Worm (Caenorhabditis elegans) whole organism, young adult: ENCODE measurements around the gene mec-17.

ENCODE experiments used
- B0019.2 ChIP-seq: fragments of 200-800 bp; sonication (Bioruptor generic); conservative IDR thresholded peaks from 2 replicates; pipeline ENCODE4 v1.3.6; 2022; ENCODE audit warnings: missing genetic modification reagents, missing genetic modification characterization, missing compliant biosample characterization
- B0035.1 ChIP-seq: sonication (generic microtip); optimal IDR thresholded peaks from 2 replicates; lab custom pipeline; 2016; ENCODE audit warnings: missing genetic modification characterization, mild to moderate bottlenecking, missing compliant biosample characterization, missing genotype, missing genetic modification reagents
- B0261.1 ChIP-seq: sonication (generic microtip); optimal IDR thresholded peaks from 2 replicates; lab custom pipeline; 2016; ENCODE audit warnings: mild to moderate bottlenecking, missing genetic modification characterization, moderate library complexity, missing compliant biosample characterization
- B0336.3 ChIP-seq: fragments of 200-800 bp; sonication (Bioruptor generic); IDR thresholded peaks from 2 replicates; pipeline ENCODE4 v1.3.6; 2022; ENCODE audit warnings: missing genetic modification characterization, missing compliant biosample characterization
- D2030.7 ChIP-seq: fragments of 200-800 bp; sonication (Bioruptor generic); IDR thresholded peaks from 2 replicates; pipeline ENCODE4 v1.3.6; 2022; ENCODE audit warnings: missing genetic modification reagents, missing genetic modification characterization, missing compliant biosample characterization
- F10E7.11 ChIP-seq: sonication (generic microtip); optimal IDR thresholded peaks from 2 replicates; lab custom pipeline; 2017; ENCODE audit warnings: mild to moderate bottlenecking, missing genetic modification characterization, moderate library complexity, missing compliant biosample characterization
- F37B4.10 ChIP-seq: fragments of 200-800 bp; sonication (Bioruptor generic); IDR thresholded peaks from 2 replicates; pipeline ENCODE4 v1.3.6; 2022; ENCODE audit warnings: missing genetic modification characterization, missing compliant biosample characterization
- F39B2.1 ChIP-seq: fragments of 200-800 bp; sonication (Bioruptor generic); IDR thresholded peaks from 2 replicates; pipeline ENCODE4 v1.3.6; 2022; ENCODE audit warnings: missing genetic modification reagents, missing genetic modification characterization, missing compliant biosample characterization
- K12H6.12 ChIP-seq: fragments of 200-800 bp; sonication (Bioruptor generic); optimal IDR thresholded peaks from 2 replicates; lab custom pipeline; 2018; ENCODE audit warnings: mild to moderate bottlenecking, missing genetic modification characterization, missing compliant biosample characterization
- Y79H2A.3 ChIP-seq: fragments of 200-800 bp; sonication (Bioruptor generic); conservative IDR thresholded peaks from 2 replicates; pipeline ENCODE4 v1.3.6; 2022; ENCODE audit warnings: missing genetic modification reagents, missing genetic modification characterization, missing compliant biosample characterization
- aptf-2 ChIP-seq: fragments of 200-800 bp; sonication (Bioruptor generic); conservative IDR thresholded peaks from 2 replicates; pipeline ENCODE4 v1.3.6; 2022; ENCODE audit warnings: missing genetic modification reagents, missing genetic modification characterization, missing compliant biosample characterization
- aptf-3 ChIP-seq: fragments of 200-800 bp; sonication (Bioruptor generic); IDR thresholded peaks from 2 replicates; pipeline ENCODE4 v1.3.6; 2022; ENCODE audit warnings: missing genetic modification characterization, missing compliant biosample characterization
- athp-1 ChIP-seq: sonication (generic microtip); optimal IDR thresholded peaks from 2 replicates; lab custom pipeline; 2017; ENCODE audit warnings: mild to moderate bottlenecking, missing genetic modification characterization, missing compliant biosample characterization
- attf-6 ChIP-seq: fragments of 200-800 bp; sonication (Bioruptor generic); IDR thresholded peaks from 2 replicates; pipeline ENCODE4 v1.3.6; 2022; ENCODE audit warnings: missing genetic modification reagents, missing genetic modification characterization, missing compliant biosample characterization
- bed-1 ChIP-seq: fragments of 200-800 bp; sonication (Bioruptor generic); IDR thresholded peaks from 2 replicates; pipeline ENCODE4 v1.3.6; 2022; ENCODE audit warnings: missing genetic modification reagents, missing genetic modification characterization, missing compliant biosample characterization
- ccch-3 ChIP-seq: fragments of 200-800 bp; sonication (Bioruptor generic); optimal IDR thresholded peaks from 2 replicates; lab custom pipeline; 2018; ENCODE audit warnings: mild to moderate bottlenecking, missing genetic modification characterization, missing compliant biosample characterization
- cebp-2 ChIP-seq: fragments of 200-800 bp; sonication (Bioruptor generic); IDR thresholded peaks from 2 replicates; pipeline ENCODE4 v1.3.6; 2022; ENCODE audit warnings: missing genetic modification characterization, missing compliant biosample characterization
- ceh-27 ChIP-seq: fragments of 200-800 bp; sonication (Bioruptor generic); optimal IDR thresholded peaks from 2 replicates; lab custom pipeline; 2018; ENCODE audit warnings: mild to moderate bottlenecking, missing genetic modification characterization, moderate library complexity, missing compliant biosample characterization
- ceh-40 ChIP-seq: fragments of 200-800 bp; sonication (Bioruptor generic); IDR thresholded peaks from 2 replicates; pipeline ENCODE4 v1.3.6; 2022; ENCODE audit warnings: missing genetic modification characterization, missing compliant biosample characterization
- ceh-91 ChIP-seq: fragments of 200-800 bp; sonication (Bioruptor generic); IDR thresholded peaks from 2 replicates; pipeline ENCODE4 v1.3.6; 2022; ENCODE audit warnings: missing genetic modification reagents, missing genetic modification characterization, missing compliant biosample characterization
- dox-1 ChIP-seq: fragments of 200-800 bp; sonication (Bioruptor generic); IDR thresholded peaks from 2 replicates; pipeline ENCODE4 v1.3.6; 2022; ENCODE audit warnings: missing genetic modification reagents, missing genetic modification characterization, missing compliant biosample characterization
- dpl-1 ChIP-seq: fragments of 150-350 bp; optimal IDR thresholded peaks from 2 replicates; lab custom pipeline; 2014; ENCODE audit warnings: missing biosample characterization, missing genetic modification reagents, missing genetic modification characterization
- gei-17 ChIP-seq: fragments of 200-800 bp; sonication (Bioruptor generic); optimal IDR thresholded peaks from 2 replicates; lab custom pipeline; 2018; ENCODE audit warnings: mild to moderate bottlenecking, missing genetic modification characterization, missing compliant biosample characterization
- hlh-26 ChIP-seq: fragments of 200-800 bp; sonication (Bioruptor generic); conservative IDR thresholded peaks from 2 replicates; pipeline ENCODE4 v1.3.6; 2022; ENCODE audit warnings: missing genetic modification reagents, missing genetic modification characterization, missing compliant biosample characterization
- hmg-1.2 ChIP-seq: fragments of 200-800 bp; sonication (Bioruptor generic); IDR thresholded peaks from 2 replicates; pipeline ENCODE4 v1.3.6; 2022; ENCODE audit warnings: missing genetic modification reagents, missing genetic modification characterization, missing compliant biosample characterization
- hmg-20 ChIP-seq: fragments of 200-800 bp; sonication (Bioruptor generic); IDR thresholded peaks from 2 replicates; pipeline ENCODE4 v1.3.6; 2022; ENCODE audit warnings: missing genetic modification reagents, missing genetic modification characterization, missing compliant biosample characterization
- hsf-1 ChIP-seq: fragments of 200-800 bp; sonication (Bioruptor generic); IDR thresholded peaks from 2 replicates; pipeline ENCODE4 v1.3.6; 2022; ENCODE audit warnings: missing genetic modification reagents, missing genetic modification characterization, missing compliant biosample characterization
- let-607 ChIP-seq, 2 experiments: fragments of 200-800 bp in 1 of 2; sonication (Bioruptor generic) in 1 of 2; sonication (generic microtip) in 1 of 2; optimal IDR thresholded peaks; 2 replicates each; lab custom pipeline; 2016 to 2018; ENCODE audit warnings: mild to moderate bottlenecking in 2 of 2, missing compliant biosample characterization in 2 of 2, missing genetic modification characterization in 2 of 2, moderate library complexity in 2 of 2, missing genotype in 1 of 2
- lin-26 ChIP-seq: fragments of 200-800 bp; sonication (Bioruptor generic); IDR thresholded peaks from 2 replicates; pipeline ENCODE4 v1.3.6; 2022; ENCODE audit warnings: missing genetic modification reagents, missing genetic modification characterization, missing compliant biosample characterization
- lin-35 ChIP-seq, 3 experiments: fragments of 150-350 bp in 2 of 3; sonication (generic microtip) in 1 of 3; optimal IDR thresholded peaks; 2 replicates each; lab custom pipeline; 2014 to 2018; ENCODE audit warnings: missing biosample characterization in 3 of 3, missing genetic modification characterization in 3 of 3, missing genetic modification reagents in 3 of 3
- madf-8 ChIP-seq: fragments of 200-800 bp; sonication (Bioruptor generic); conservative IDR thresholded peaks from 2 replicates; pipeline ENCODE4 v1.3.6; 2022; ENCODE audit warnings: missing genetic modification reagents, missing genetic modification characterization, missing compliant biosample characterization
- nfya-1 ChIP-seq: sonication (generic microtip); optimal IDR thresholded peaks from 2 replicates; lab custom pipeline; 2017; ENCODE audit warnings: antibody characterized with exemption, missing compliant biosample characterization, missing genetic modification characterization, borderline replicate concordance; ENCODE audit not compliant: insufficient read depth
- nfyb-1 ChIP-seq: fragments of 200-800 bp; sonication (Bioruptor generic); IDR thresholded peaks from 2 replicates; pipeline ENCODE4 v1.3.6; 2022; ENCODE audit warnings: missing genetic modification reagents, missing genetic modification characterization, missing compliant biosample characterization
- nhr-80 ChIP-seq: sonication (generic microtip); optimal IDR thresholded peaks from 2 replicates; lab custom pipeline; 2016; ENCODE audit warnings: missing genetic modification characterization, missing compliant biosample characterization
- rec-8 ChIP-seq, 2 experiments: sonication (generic microtip); optimal IDR thresholded peaks; 2 replicates each; lab custom pipeline; 2016; ENCODE audit warnings: mild to moderate bottlenecking in 2 of 2, missing genetic modification characterization in 2 of 2, missing genetic modification reagents in 2 of 2, missing genotype in 2 of 2, missing biosample characterization in 1 of 2, missing compliant biosample characterization in 1 of 2, moderate library complexity in 1 of 2
- sea-2 ChIP-seq: fragments of 200-800 bp; sonication (Bioruptor generic); IDR thresholded peaks from 2 replicates; pipeline ENCODE4 v1.3.6; 2022; ENCODE audit warnings: missing genetic modification characterization, missing compliant biosample characterization
- snpc-1.3 ChIP-seq: sonication (generic microtip); optimal IDR thresholded peaks from 2 replicates; lab custom pipeline; 2017; ENCODE audit warnings: missing genetic modification characterization, mild to moderate bottlenecking, missing compliant biosample characterization, antibody characterized with exemption, moderate library complexity, missing genotype, missing genetic modification reagents; ENCODE audit not compliant: insufficient read depth
- snpc-3.4 ChIP-seq: sonication (generic microtip); optimal IDR thresholded peaks from 2 replicates; lab custom pipeline; 2017; ENCODE audit warnings: missing genetic modification characterization, mild to moderate bottlenecking, missing compliant biosample characterization, antibody characterized with exemption, moderate library complexity, missing genotype, missing genetic modification reagents
- sptf-2 ChIP-seq: fragments of 200-800 bp; sonication (Bioruptor generic); optimal IDR thresholded peaks from 2 replicates; lab custom pipeline; 2018; ENCODE audit warnings: mild to moderate bottlenecking, missing genetic modification characterization, missing compliant biosample characterization
- zfh-2 ChIP-seq: fragments of 200-800 bp; sonication (Bioruptor generic); conservative IDR thresholded peaks from 2 replicates; pipeline ENCODE4 v1.3.6; 2022; ENCODE audit warnings: missing genetic modification reagents, missing genetic modification characterization, missing compliant biosample characterization

The mec-17 gene

ce11 chrIV:8005376-8005775, 18.4 kb upstream of the mec-17 start:
- TF ChIP-seq K12H6.12 (tag; lab: Kevin White, UChicago): no peak
- TF ChIP-seq nhr-80 (tag; lab: Kevin White, UChicago): peak; percentile 64

- no peak for TF ChIP-seq aptf-3 (GFP tag; lab: Robert Waterston, UW)
- TF ChIP-seq hmg-1.2: no peak
- TF ChIP-seq nfyb-1 (GFP tag; lab: Robert Waterston, UW): no peak
- TF ChIP-seq hsf-1 (GFP tag; lab: Robert Waterston, UW): no peak
- TF ChIP-seq zfh-2 (GFP tag; lab: Robert Waterston, UW): no peak
Observed at ce11 chrIV:8004019-8004418, 17.0 kb upstream of the mec-17 start, which contains the start of gene rig-4. Gene rig-4 (minus strand): TSS chrIV:8004119.

ce11 chrIV:8000763-8001162, 13.8 kb upstream of the mec-17 start:
- TF ChIP-seq sptf-2 (GFP tag; lab: Kevin White, UChicago) (no peak), lin-35 (GFP tag; optimal IDR thresholded peaks at IDR 0.05; lab: Kevin White, UChicago) (no peak), B0336.3 (GFP tag; lab: Robert Waterston, UW) (no peak), cebp-2 (GFP tag; lab: Robert Waterston, UW) (no peak), F37B4.10 (GFP tag; lab: Robert Waterston, UW) (no peak), dox-1 (GFP tag; lab: Robert Waterston, UW) (no peak), ceh-91 (GFP tag; lab: Robert Waterston, UW) (no peak), B0035.1 (tag; lab: Kevin White, UChicago) (no peak), nfya-1 (no peak), hmg-20 (no peak), F10E7.11 (tag; lab: Kevin White, UChicago) (no peak)

ce11 chrIV:7994715-7995114, 7.7 kb upstream of the mec-17 start:
- TF ChIP-seq bed-1 (GFP tag; lab: Robert Waterston, UW) (no peak), gei-17 (GFP tag; lab: Kevin White, UChicago) (no peak), F39B2.1 (GFP tag; lab: Robert Waterston, UW) (no peak), zfh-2 (GFP tag; lab: Robert Waterston, UW) (no peak), attf-6 (GFP tag; lab: Robert Waterston, UW) (no peak), Y79H2A.3 (GFP tag; lab: Robert Waterston, UW) (no peak)

ce11 chrIV:7988385-7988784, 1.4 kb upstream of the mec-17 start, which contains the start of gene col-115:
Gene col-115 (plus strand): TSS chrIV:7988685.
- TF ChIP-seq hlh-26 (GFP tag; lab: Robert Waterston, UW) (no peak), aptf-2 (GFP tag; lab: Robert Waterston, UW) (no peak), ccch-3 (no peak), sea-2 (GFP tag; lab: Robert Waterston, UW) (no peak), snpc-3.4 (no peak), ceh-40 (GFP tag; lab: Robert Waterston, UW) (no peak), let-607 (tag; optimal IDR thresholded peaks at IDR 0.05; lab: Kevin White, UChicago) (no peak), lin-26 (GFP tag; lab: Robert Waterston, UW) (no peak), nfyb-1 (GFP tag; lab: Robert Waterston, UW) (no peak), ceh-27 (GFP tag; lab: Kevin White, UChicago) (no peak), lin-35 (GFP tag; optimal IDR thresholded peaks at IDR 0.05; lab: Kevin White, UChicago) (no peak), B0019.2 (GFP tag; lab: Robert Waterston, UW) (no peak), madf-8 (GFP tag; lab: Robert Waterston, UW) (no peak), B0261.1 (tag; lab: Kevin White, UChicago) (no peak), rec-8 (tag; optimal IDR thresholded peaks at IDR 0.05; lab: Kevin White, UChicago) (no peak), dpl-1 (GFP tag; lab: Kevin White, UChicago) (no peak), snpc-1.3 (no peak), athp-1 (tag; lab: Kevin White, UChicago) (no peak), D2030.7 (no peak)
